Worm (Caenorhabditis elegans) whole organism, L1 larva: ENCODE results near the gene C34C12.7.

Source experiments
- ama-1 ChIP-seq: fragments of 150-350 bp; optimal IDR thresholded peaks from 2 replicates; lab custom pipeline; 2014
- blmp-1 ChIP-seq: fragments of 150-350 bp; optimal IDR thresholded peaks from 2 replicates; lab custom pipeline; 2014; ENCODE audit warnings: missing biosample characterization, missing genetic modification characterization
- efl-3 ChIP-seq: fragments of 200-800 bp; sonication (Bioruptor generic); optimal IDR thresholded peaks from 2 replicates; lab custom pipeline; 2018; ENCODE audit warnings: mild to moderate bottlenecking, missing genetic modification characterization, missing compliant biosample characterization
- elt-3 ChIP-seq, 6 experiments: fragments of 150-350 bp in 1 of 6; sonication (generic microtip); optimal IDR thresholded peaks; 2 replicates each; lab custom pipeline; 2017 to 2018; ENCODE audit warnings: missing biosample characterization in 6 of 6, missing genetic modification characterization in 6 of 6, inconsistent platforms in 1 of 6
- jun-1 ChIP-seq: fragments of 150-350 bp; optimal IDR thresholded peaks from 2 replicates; lab custom pipeline; 2014; ENCODE audit warnings: missing biosample characterization, missing genetic modification reagents, missing genetic modification characterization
- lin-39 ChIP-seq: fragments of 150-350 bp; optimal IDR thresholded peaks from 2 replicates; lab custom pipeline; 2014; ENCODE audit warnings: missing biosample characterization, missing genetic modification reagents, missing genetic modification characterization
- nhr-237 ChIP-seq: fragments of 150-350 bp; optimal IDR thresholded peaks from 2 replicates; lab custom pipeline; 2014; ENCODE audit warnings: missing biosample characterization, missing genetic modification characterization
- nhr-47 ChIP-seq: sonication (generic microtip); optimal IDR thresholded peaks from 2 replicates; lab custom pipeline; 2016; ENCODE audit warnings: mild to moderate bottlenecking, missing genetic modification characterization, moderate library complexity, missing compliant biosample characterization
- skn-1 ChIP-seq: fragments of 150-350 bp; optimal IDR thresholded peaks from 2 replicates; lab custom pipeline; 2014; ENCODE audit warnings: missing biosample characterization, missing genetic modification characterization
- ztf-11 ChIP-seq, 2 experiments: sonication (generic microtip); optimal IDR thresholded peaks; 2 replicates each; lab custom pipeline; 2016 to 2017; ENCODE audit warnings: missing genetic modification characterization in 2 of 2, missing biosample characterization in 1 of 2, missing compliant biosample characterization in 1 of 2

DNA sequence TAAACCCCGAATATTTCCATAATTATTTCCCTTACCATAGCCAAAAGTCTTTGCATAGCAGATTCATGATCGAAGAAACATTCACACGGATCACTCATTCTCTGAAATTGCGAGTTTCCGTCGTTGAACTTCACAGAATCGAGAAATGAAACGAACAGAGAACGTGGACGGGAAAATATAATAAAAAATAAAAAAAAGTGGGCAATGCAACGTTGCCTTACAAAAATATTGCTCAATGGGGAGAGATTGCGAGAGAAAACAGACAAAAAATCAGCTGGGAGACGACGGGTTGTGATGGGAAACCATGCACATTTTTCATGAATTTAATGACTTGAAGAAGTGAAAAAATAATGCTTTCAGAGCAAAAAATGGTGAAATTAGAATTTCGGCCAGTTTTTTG, 18.5 kb downstream of the C34C12.7 start, which contains the start of gene smim-14:
- TF ChIP-seq ama-1 (lab: Kevin White, UChicago) (no peak), ztf-11 (tag; optimal IDR thresholded peaks at IDR 0.05; lab: Kevin White, UChicago) (no peak), elt-3 (tag; optimal IDR thresholded peaks at IDR 0.05; lab: Kevin White, UChicago) (no peak), blmp-1 (tag; lab: Kevin White, UChicago) (no peak), skn-1 (tag; lab: Kevin White, UChicago) (no peak), nhr-237 (tag; lab: Kevin White, UChicago) (no peak), jun-1 (tag; lab: Kevin White, UChicago) (no peak), efl-3 (GFP tag; lab: Kevin White, UChicago) (no peak), nhr-47 (no peak), lin-39 (tag; lab: Kevin White, UChicago) (no peak)
